Worm (Caenorhabditis elegans) whole organism, mixed stage, embryonic: Measurements from ENCODE around the gene T01C1.4.

ENCODE experiments used
- lsy-2 ChIP-seq: fragments of 150-350 bp; optimal IDR thresholded peaks from 2 replicates; lab custom pipeline; 2014; ENCODE audit warnings: missing biosample characterization, missing genetic modification characterization
- nhr-28 ChIP-seq: fragments of 150-350 bp; optimal IDR thresholded peaks from 2 replicates; lab custom pipeline; 2014; ENCODE audit warnings: missing biosample characterization, missing genetic modification characterization
- snpc-4 ChIP-seq: fragments of 150-350 bp; optimal IDR thresholded peaks from 2 replicates; lab custom pipeline; 2014; ENCODE audit warnings: missing biosample characterization, missing genetic modification characterization
- unc-39 ChIP-seq: fragments of 150-350 bp; optimal IDR thresholded peaks from 2 replicates; lab custom pipeline; 2014; ENCODE audit warnings: missing biosample characterization, missing genetic modification characterization

- TF ChIP-seq lsy-2 (tag; lab: Kevin White, UChicago): no peak
- TF ChIP-seq nhr-28 (tag; lab: Kevin White, UChicago): no peak
- TF ChIP-seq snpc-4 (tag; lab: Kevin White, UChicago): no peak
- no peak for TF ChIP-seq unc-39 (tag; lab: Kevin White, UChicago)
These were observed 38.7 kb downstream of the T01C1.4 start for ce11 chrX:10678081-10678736.
